Worm (Caenorhabditis elegans) whole organism, young adult: Measurements from ENCODE around the gene C14C6.3.

ENCODE experiments used
- F23B12.7 ChIP-seq: sonication (generic microtip); optimal IDR thresholded peaks from 2 replicates; lab custom pipeline; 2017; ENCODE audit warnings: missing genetic modification characterization, mild to moderate bottlenecking, missing compliant biosample characterization, antibody characterized with exemption, moderate library complexity; ENCODE audit not compliant: insufficient read depth
- F39B2.1 ChIP-seq: fragments of 200-800 bp; sonication (Bioruptor generic); IDR thresholded peaks from 2 replicates; pipeline ENCODE4 v1.3.6; 2022; ENCODE audit warnings: missing genetic modification reagents, missing genetic modification characterization, missing compliant biosample characterization
- F57C9.4 ChIP-seq: sonication (generic microtip); optimal IDR thresholded peaks from 2 replicates; lab custom pipeline; 2017; ENCODE audit warnings: mild to moderate bottlenecking, missing genetic modification characterization, missing compliant biosample characterization
- Y53G8AR.9 ChIP-seq: fragments of 200-800 bp; sonication (Bioruptor generic); conservative IDR thresholded peaks from 2 replicates; pipeline ENCODE4 v1.3.6; 2022; ENCODE audit warnings: missing genetic modification reagents, missing genetic modification characterization, missing compliant biosample characterization
- ama-1 ChIP-seq, 3 experiments: fragments of 150-350 bp in 1 of 3; sonication (generic microtip) in 2 of 3; optimal IDR thresholded peaks; 2 replicates each; lab custom pipeline; 2014 to 2018; ENCODE audit warnings: missing biosample characterization in 2 of 3, missing genetic modification characterization in 2 of 3, missing genetic modification reagents in 2 of 3
- madf-6 ChIP-seq: fragments of 200-800 bp; sonication (Bioruptor generic); IDR thresholded peaks from 2 replicates; pipeline ENCODE4 v1.3.6; 2022; ENCODE audit warnings: missing genetic modification reagents, missing genetic modification characterization, missing compliant biosample characterization
- rcor-1 ChIP-seq: fragments of 200-800 bp; sonication (Bioruptor generic); IDR thresholded peaks from 2 replicates; pipeline ENCODE4 v1.3.6; 2022; ENCODE audit warnings: missing genetic modification reagents, missing genetic modification characterization, missing compliant biosample characterization
- sdz-38 ChIP-seq: sonication (generic microtip); optimal IDR thresholded peaks from 2 replicates; lab custom pipeline; 2016; ENCODE audit warnings: missing genotype, missing genetic modification characterization, missing compliant biosample characterization
- sea-2 ChIP-seq: fragments of 200-800 bp; sonication (Bioruptor generic); IDR thresholded peaks from 2 replicates; pipeline ENCODE4 v1.3.6; 2022; ENCODE audit warnings: missing genetic modification characterization, missing compliant biosample characterization

ce11 chrV:521517-521916, 21.8 kb upstream of the C14C6.3 start, which contains the start of gene srw-107:
- TF ChIP-seq F39B2.1 (GFP tag; lab: Robert Waterston, UW) (no peak), rcor-1 (GFP tag; lab: Robert Waterston, UW) (no peak), madf-6 (GFP tag; lab: Robert Waterston, UW) (no peak), sea-2 (no peak), sdz-38 (no peak), ama-1 (optimal IDR thresholded peaks at IDR 0.05; lab: Kevin White, UChicago) (no peak), ama-1 (GFP tag; optimal IDR thresholded peaks at IDR 0.05; lab: Kevin White, UChicago) (no peak), F23B12.7 (tag; lab: Kevin White, UChicago) (no peak), Y53G8AR.9 (GFP tag; lab: Robert Waterston, UW) (no peak), F57C9.4 (no peak)
